Worm (Caenorhabditis elegans): ENCODE results near the gene BE10.3.
A peak's percentile ranks its signal among the peaks of the same experiment; 100 is the strongest.

BE10.3 gene

DNA sequence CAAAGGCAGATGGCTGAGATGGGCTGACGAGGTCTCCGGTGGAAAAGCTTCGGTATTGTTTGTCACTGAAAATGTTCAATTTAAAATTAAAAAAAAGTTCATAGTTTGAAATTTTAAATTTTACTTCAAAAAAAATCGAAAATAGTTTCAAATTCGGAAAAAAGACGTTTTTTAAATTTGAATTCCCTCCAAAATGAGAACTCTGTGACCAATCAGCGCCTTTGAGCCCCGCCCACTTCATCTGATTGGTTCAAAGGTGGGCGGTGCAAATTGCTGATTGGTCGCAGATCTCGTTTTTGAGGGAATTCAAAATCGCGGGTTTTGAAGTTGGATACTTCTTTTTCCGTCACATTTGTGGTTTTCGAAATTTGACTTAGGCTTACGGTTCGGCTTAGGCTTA lies 30.5 kb downstream of the BE10.3 start:
- TF ChIP-seq jun-1 (tag; optimal IDR thresholded peaks at IDR 0.05) (no peak), mes-2 (tag; optimal IDR thresholded peaks at IDR 0.05; ENCODE audit: poor library complexity, severe bottlenecking) (peak; percentile 7)

ce11 chrIII:12838913-12839366 lies 31.1 kb downstream of the BE10.3 start, which contains the start of gene Y37D8A.4:
Gene Y37D8A.4 (minus strand): TSS chrIII:12838963.
- TF ChIP-seq lin-39 (tag; optimal IDR thresholded peaks at IDR 0.05) (no peak), arid-1 (GFP tag; conservative IDR thresholded peaks at IDR 0.05) (no peak), hif-1 (tag; optimal IDR thresholded peaks at IDR 0.05) (peak in 1 of 2 experiments; percentile 42), mxl-3 (GFP tag; optimal IDR thresholded peaks at IDR 0.05) (peak; percentile 98), F26F4.8 (GFP tag; conservative IDR thresholded peaks at IDR 0.05) (no peak), mxl-2 (GFP tag; conservative IDR thresholded peaks at IDR 0.05) (no peak), hlh-11 (tag; optimal IDR thresholded peaks at IDR 0.05) (peak; percentile 91), Y5F2A.4 (GFP tag; optimal IDR thresholded peaks at IDR 0.05) (no peak), saeg-2 (GFP tag; IDR thresholded peaks at IDR 0.05) (no peak), lin-29 (GFP tag; IDR thresholded peaks at IDR 0.05) (no peak), nhr-111 (GFP tag; optimal IDR thresholded peaks at IDR 0.05) (no peak), nhr-28 (tag; optimal IDR thresholded peaks at IDR 0.05) (peak; percentile 75), spr-1 (tag; optimal IDR thresholded peaks at IDR 0.05) (no peak), ceh-28 (tag; optimal IDR thresholded peaks at IDR 0.05) (no peak), daf-16 (GFP tag; optimal IDR thresholded peaks at IDR 0.05) (no peak), daf-16 (tag; optimal IDR thresholded peaks at IDR 0.05) (peak; percentile 45), snpc-1.2 (GFP tag; IDR thresholded peaks at IDR 0.05) (no peak), lin-15B (tag; optimal IDR thresholded peaks at IDR 0.05) (no peak), dve-1 (tag; optimal IDR thresholded peaks at IDR 0.05; ENCODE audit: insufficient read depth) (peak; percentile 74), ZK337.2 (GFP tag; IDR thresholded peaks at IDR 0.05) (no peak), T20F7.1 (GFP tag; optimal IDR thresholded peaks at IDR 0.05) (peak; percentile 24), mep-1 (tag; optimal IDR thresholded peaks at IDR 0.05) (peak; percentile 47), mdl-1 (tag; optimal IDR thresholded peaks at IDR 0.05) (peak; percentile 86 to 92), nhr-6 (tag; optimal IDR thresholded peaks at IDR 0.05) (no peak), mdt-29 (GFP tag; IDR thresholded peaks at IDR 0.05) (no peak), dmd-6 (GFP tag; IDR thresholded peaks at IDR 0.05) (peak; percentile 87), lin-1 (GFP tag; IDR thresholded peaks at IDR 0.05) (no peak), nhr-77 (tag; optimal IDR thresholded peaks at IDR 0.05) (peak; percentile 68), mes-2 (tag; optimal IDR thresholded peaks at IDR 0.05; ENCODE audit: poor library complexity, severe bottlenecking) (peak; percentile 29), ceh-82 (tag; optimal IDR thresholded peaks at IDR 0.05) (no peak), hlh-30 (tag; optimal IDR thresholded peaks at IDR 0.05; ENCODE audit: insufficient read depth) (peak; percentile 86), sdz-12 (GFP tag; optimal IDR thresholded peaks at IDR 0.05) (no peak), set-16 (GFP tag; IDR thresholded peaks at IDR 0.05) (peak; percentile 45; the same call in 1 of the 2 replicates), pqm-1 (tag; optimal IDR thresholded peaks at IDR 0.05) (no peak), pha-4 (GFP tag; IDR thresholded peaks at IDR 0.05) (peak; percentile 49; the same call in 1 of the 2 replicates), pha-4 (tag; optimal IDR thresholded peaks at IDR 0.05) (no peak), dmd-8 (GFP tag; IDR thresholded peaks at IDR 0.05) (no peak), hmg-1.1 (GFP tag; IDR thresholded peaks at IDR 0.05) (peak; percentile 39; the same call in 1 of the 2 replicates), ceh-20 (GFP tag; IDR thresholded peaks at IDR 0.05) (no peak), daf-8 (GFP tag; IDR thresholded peaks at IDR 0.05) (no peak), lin-13 (GFP tag; optimal IDR thresholded peaks at IDR 0.05) (no peak), ctbp-1 (GFP tag; IDR thresholded peaks at IDR 0.05) (no peak), nhr-41 (GFP tag; IDR thresholded peaks at IDR 0.05) (no peak), ama-1 (optimal IDR thresholded peaks at IDR 0.05) (no peak), Y75B8A.6 (GFP tag; IDR thresholded peaks at IDR 0.05) (no peak), ceh-32 (tag; optimal IDR thresholded peaks at IDR 0.05; ENCODE audit: poor library complexity) (no peak), nhr-10 (tag; optimal IDR thresholded peaks at IDR 0.05) (no peak), lim-7 (GFP tag; IDR thresholded peaks at IDR 0.05) (no peak)
